Worm (Caenorhabditis elegans) whole organism, L2 larva: ENCODE data around the gene lrch-1.

Experiments
- aly-2 ChIP-seq: fragments of 150-350 bp; optimal IDR thresholded peaks from 2 replicates; lab custom pipeline; 2014; ENCODE audit warnings: missing biosample characterization, missing genetic modification characterization
- ama-1 ChIP-seq: fragments of 150-350 bp; optimal IDR thresholded peaks from 2 replicates; lab custom pipeline; 2018; ENCODE audit warnings: inconsistent platforms
- ceh-82 ChIP-seq: fragments of 150-350 bp; optimal IDR thresholded peaks from 2 replicates; lab custom pipeline; 2014; ENCODE audit warnings: missing biosample characterization, missing genetic modification characterization
- elt-1 ChIP-seq: fragments of 150-350 bp; optimal IDR thresholded peaks from 2 replicates; lab custom pipeline; 2014; ENCODE audit warnings: missing biosample characterization, missing genetic modification characterization
- lin-11 ChIP-seq: fragments of 150-350 bp; sonication (generic microtip); optimal IDR thresholded peaks from 2 replicates; lab custom pipeline; 2014; ENCODE audit warnings: missing biosample characterization, missing genetic modification characterization, inconsistent platforms, mixed read lengths
- nhr-77 ChIP-seq: fragments of 150-350 bp; optimal IDR thresholded peaks from 2 replicates; lab custom pipeline; 2014; ENCODE audit warnings: missing biosample characterization, missing genetic modification characterization
- snpc-4 ChIP-seq: fragments of 150-350 bp; optimal IDR thresholded peaks from 2 replicates; lab custom pipeline; 2014; ENCODE audit warnings: missing biosample characterization, missing genetic modification characterization
- unc-62 ChIP-seq: fragments of 150-350 bp; optimal IDR thresholded peaks from 2 replicates; lab custom pipeline; 2014; ENCODE audit warnings: missing biosample characterization, missing genetic modification reagents, missing genetic modification characterization
- ztf-4 ChIP-seq: fragments of 150-350 bp; optimal IDR thresholded peaks from 2 replicates; lab custom pipeline; 2014; ENCODE audit warnings: missing biosample characterization, missing genetic modification characterization

DNA sequence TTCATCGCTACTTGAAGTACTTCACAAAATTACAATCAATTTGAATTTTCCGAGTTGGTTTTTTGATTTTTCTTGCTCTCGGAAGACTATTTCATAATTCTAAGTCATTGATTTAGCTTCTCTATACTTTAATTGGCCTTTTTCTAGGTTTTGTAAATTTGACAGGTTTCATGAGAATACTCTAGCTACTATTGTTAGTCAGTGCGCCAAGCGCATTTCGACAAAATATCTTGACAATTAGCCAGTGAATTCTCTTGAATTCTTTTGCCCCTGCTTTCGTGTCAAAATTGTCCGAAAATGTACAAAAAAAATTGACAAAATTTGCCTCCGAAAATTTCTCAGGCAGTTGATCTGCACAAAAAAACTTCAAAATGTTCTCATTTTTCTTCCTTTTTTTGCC lies 36.7 kb upstream of the lrch-1 start:
- TF ChIP-seq lin-11 (tag; lab: Kevin White, UChicago), result no peak
- no peak for TF ChIP-seq elt-1 (tag; lab: Kevin White, UChicago)
- TF ChIP-seq ama-1 (lab: Kevin White, UChicago), result no peak
- TF ChIP-seq aly-2 (tag; lab: Kevin White, UChicago), result no peak
- TF ChIP-seq nhr-77 (tag; lab: Kevin White, UChicago), result no peak
- no peak for TF ChIP-seq ztf-4 (tag; lab: Kevin White, UChicago)
- no peak for TF ChIP-seq unc-62 (GFP tag; lab: Kevin White, UChicago)
- no peak for TF ChIP-seq ceh-82
- TF ChIP-seq snpc-4 (tag; lab: Kevin White, UChicago), result no peak
